Worm (Caenorhabditis elegans) whole organism, L3 larva: ENCODE data around the gene mltn-7.
A peak's percentile ranks its signal among the peaks of the same experiment; 100 is the strongest.

Experiments used
- R02D3.7 ChIP-seq: fragments of 150-350 bp; optimal IDR thresholded peaks from 2 replicates; lab custom pipeline; 2014; ENCODE audit warnings: missing biosample characterization, missing genetic modification characterization
- ZK546.5 ChIP-seq: sonication (generic microtip); optimal IDR thresholded peaks from 2 replicates; lab custom pipeline; 2017; ENCODE audit warnings: missing biosample characterization, missing genetic modification characterization
- aly-2 ChIP-seq: fragments of 150-350 bp; optimal IDR thresholded peaks from 2 replicates; lab custom pipeline; 2014; ENCODE audit warnings: missing biosample characterization, missing genetic modification characterization
- ama-1 ChIP-seq: fragments of 150-350 bp; optimal IDR thresholded peaks from 2 replicates; lab custom pipeline; 2018
- ceh-16 ChIP-seq: sonication (generic microtip); optimal IDR thresholded peaks from 2 replicates; lab custom pipeline; 2017; ENCODE audit warnings: missing biosample characterization, missing genetic modification characterization
- ceh-28 ChIP-seq: fragments of 150-350 bp; optimal IDR thresholded peaks from 2 replicates; lab custom pipeline; 2014; ENCODE audit warnings: missing biosample characterization, missing genetic modification reagents, missing genetic modification characterization
- ceh-82 ChIP-seq: fragments of 150-350 bp; optimal IDR thresholded peaks from 2 replicates; lab custom pipeline; 2014; ENCODE audit warnings: missing biosample characterization, missing genetic modification characterization
- ceh-9 ChIP-seq: sonication (generic microtip); optimal IDR thresholded peaks from 2 replicates; lab custom pipeline; 2018; ENCODE audit warnings: missing biosample characterization, missing genetic modification characterization
- daf-12 ChIP-seq: fragments of 150-350 bp; optimal IDR thresholded peaks from 2 replicates; lab custom pipeline; 2014; ENCODE audit warnings: missing biosample characterization, missing genetic modification reagents, missing genetic modification characterization
- egl-5 ChIP-seq: fragments of 150-350 bp; optimal IDR thresholded peaks from 2 replicates; lab custom pipeline; 2017; ENCODE audit warnings: missing biosample characterization, missing genetic modification reagents, missing genetic modification characterization, inconsistent platforms
- elt-1 ChIP-seq: fragments of 150-350 bp; optimal IDR thresholded peaks from 2 replicates; lab custom pipeline; 2014; ENCODE audit warnings: missing biosample characterization, missing genetic modification characterization
- elt-2 ChIP-seq: sonication (generic microtip); optimal IDR thresholded peaks from 2 replicates; lab custom pipeline; 2016; ENCODE audit warnings: missing genetic modification reagents, mild to moderate bottlenecking, missing genetic modification characterization, missing compliant biosample characterization
- elt-3 ChIP-seq, 3 experiments: fragments of 150-350 bp in 1 of 3; sonication (generic microtip) in 2 of 3; optimal IDR thresholded peaks; 2 replicates in 2 of 3; 4 replicates in 1 of 3; lab custom pipeline; 2014 to 2017; ENCODE audit warnings: missing biosample characterization in 3 of 3, missing genetic modification characterization in 3 of 3
- fkh-10 ChIP-seq: sonication (generic microtip); optimal IDR thresholded peaks from 2 replicates; lab custom pipeline; 2017; ENCODE audit warnings: missing biosample characterization, missing genetic modification reagents, missing genetic modification characterization
- fkh-2 ChIP-seq: fragments of 150-350 bp; optimal IDR thresholded peaks from 2 replicates; lab custom pipeline; 2014; ENCODE audit warnings: missing biosample characterization, missing genetic modification reagents, missing genetic modification characterization
- hmg-11 ChIP-seq: sonication (generic microtip); optimal IDR thresholded peaks from 2 replicates; lab custom pipeline; 2016; ENCODE audit warnings: missing genetic modification characterization, missing compliant biosample characterization
- jun-1 ChIP-seq: fragments of 150-350 bp; optimal IDR thresholded peaks from 2 replicates; lab custom pipeline; 2014; ENCODE audit warnings: missing biosample characterization, missing genetic modification reagents, missing genetic modification characterization
- lin-15B ChIP-seq: fragments of 150-350 bp; optimal IDR thresholded peaks from 2 replicates; lab custom pipeline; 2014; ENCODE audit warnings: missing biosample characterization, missing genetic modification characterization
- lin-39 ChIP-seq: fragments of 150-350 bp; optimal IDR thresholded peaks from 2 replicates; lab custom pipeline; 2018; ENCODE audit warnings: missing biosample characterization, missing genetic modification reagents, missing genetic modification characterization
- lsy-12 ChIP-seq: sonication (generic microtip); optimal IDR thresholded peaks from 2 replicates; lab custom pipeline; 2016; ENCODE audit warnings: mild to moderate bottlenecking, missing genetic modification characterization, missing compliant biosample characterization
- mdl-1 ChIP-seq: fragments of 150-350 bp; optimal IDR thresholded peaks from 2 replicates; lab custom pipeline; 2014; ENCODE audit warnings: missing biosample characterization, missing genetic modification characterization
- mml-1 ChIP-seq: fragments of 150-350 bp; sonication (generic microtip); optimal IDR thresholded peaks from 3 replicates; lab custom pipeline; 2014; ENCODE audit warnings: missing biosample characterization, missing genetic modification characterization
- nfya-1 ChIP-seq: sonication (generic microtip); optimal IDR thresholded peaks from 2 replicates; lab custom pipeline; 2017; ENCODE audit warnings: missing genetic modification characterization, mild to moderate bottlenecking, missing compliant biosample characterization, antibody characterized with exemption, moderate library complexity; ENCODE audit not compliant: insufficient read depth
- nhr-11 ChIP-seq: fragments of 150-350 bp; optimal IDR thresholded peaks from 2 replicates; lab custom pipeline; 2014; ENCODE audit warnings: missing biosample characterization, missing genetic modification characterization
- nhr-12 ChIP-seq: fragments of 150-350 bp; optimal IDR thresholded peaks from 2 replicates; lab custom pipeline; 2014; ENCODE audit warnings: missing biosample characterization, missing genetic modification characterization
- nhr-237 ChIP-seq: fragments of 150-350 bp; optimal IDR thresholded peaks from 2 replicates; lab custom pipeline; 2014; ENCODE audit warnings: missing biosample characterization, missing genetic modification characterization
- nhr-25 ChIP-seq: sonication (generic microtip); optimal IDR thresholded peaks from 2 replicates; lab custom pipeline; 2017; ENCODE audit warnings: missing biosample characterization, missing genetic modification characterization
- nhr-28 ChIP-seq: fragments of 150-350 bp; optimal IDR thresholded peaks from 2 replicates; lab custom pipeline; 2014; ENCODE audit warnings: missing biosample characterization, missing genetic modification characterization
- nhr-76 ChIP-seq: fragments of 150-350 bp; sonication (generic microtip); optimal IDR thresholded peaks from 5 replicates; lab custom pipeline; 2014; ENCODE audit warnings: missing biosample characterization, missing genetic modification characterization
- pha-4 ChIP-seq: fragments of 150-350 bp; optimal IDR thresholded peaks from 2 replicates; lab custom pipeline; 2014; ENCODE audit warnings: missing biosample characterization, missing genetic modification reagents, missing genetic modification characterization
- sea-2 ChIP-seq: fragments of 150-350 bp; sonication (generic microtip); optimal IDR thresholded peaks from 4 replicates; lab custom pipeline; 2014; ENCODE audit warnings: missing biosample characterization, missing genetic modification reagents, missing genetic modification characterization
- skn-1 ChIP-seq: fragments of 150-350 bp; optimal IDR thresholded peaks from 2 replicates; lab custom pipeline; 2014; ENCODE audit warnings: missing biosample characterization, missing genetic modification characterization
- snpc-4 ChIP-seq: fragments of 150-350 bp; optimal IDR thresholded peaks from 2 replicates; lab custom pipeline; 2014; ENCODE audit warnings: missing biosample characterization, missing genetic modification characterization
- tbx-2 ChIP-seq: sonication (generic microtip); optimal IDR thresholded peaks from 2 replicates; lab custom pipeline; 2016; ENCODE audit warnings: mild to moderate bottlenecking, missing genetic modification characterization, missing compliant biosample characterization
- zag-1 ChIP-seq: fragments of 150-350 bp; optimal IDR thresholded peaks from 2 replicates; lab custom pipeline; 2014; ENCODE audit warnings: missing biosample characterization, missing genetic modification characterization

mltn-7 gene

ce11 chrV:350822-351221 lies 19.3 kb upstream of the mltn-7 start:
- TF ChIP-seq nfya-1 (peak; percentile 76), jun-1 (no peak)

ce11 chrV:351787-352186 lies 18.3 kb upstream of the mltn-7 start:
- TF ChIP-seq nhr-76 (tag; lab: Kevin White, UChicago) (no peak), pha-4 (tag; lab: Kevin White, UChicago) (no peak), lin-39 (tag; lab: Kevin White, UChicago) (no peak), hmg-11 (tag; lab: Kevin White, UChicago) (no peak), nhr-11 (tag; lab: Kevin White, UChicago) (no peak), ceh-16 (tag; lab: Kevin White, UChicago) (no peak), ceh-9 (tag; lab: Kevin White, UChicago) (no peak), R02D3.7 (no peak), elt-2 (no peak), nfya-1 (no peak), mdl-1 (tag; lab: Kevin White, UChicago) (no peak), nhr-237 (no peak), fkh-10 (GFP tag; lab: Kevin White, UChicago) (no peak), jun-1 (no peak)

- no peak for TF ChIP-seq nhr-76 (tag; lab: Kevin White, UChicago)
- TF ChIP-seq nfya-1 = peak; percentile 93
- no peak for TF ChIP-seq nhr-11 (tag; lab: Kevin White, UChicago)
- TF ChIP-seq lin-39 (tag; lab: Kevin White, UChicago) = no peak
- TF ChIP-seq ceh-82 = no peak
- no peak for TF ChIP-seq nhr-25 (tag; lab: Kevin White, UChicago)
These were observed 13.0 kb upstream of the mltn-7 start for ce11 chrV:356959-357702.

ce11 chrV:358473-358872 lies 11.7 kb upstream of the mltn-7 start:
- TF ChIP-seq lin-15B (tag; lab: Kevin White, UChicago) = no peak
- no peak for TF ChIP-seq egl-5 (tag; lab: Kevin White, UChicago)
- TF ChIP-seq hmg-11 (tag; lab: Kevin White, UChicago) = no peak
- TF ChIP-seq ZK546.5 (tag; lab: Kevin White, UChicago) = no peak
- TF ChIP-seq nhr-28 = no peak
- TF ChIP-seq elt-1 = no peak
- TF ChIP-seq daf-12 (tag; lab: Kevin White, UChicago) = no peak
- no peak for TF ChIP-seq nhr-12 (tag; lab: Kevin White, UChicago)

- no peak for TF ChIP-seq fkh-2 (tag; lab: Kevin White, UChicago)
- no peak for TF ChIP-seq egl-5 (tag; lab: Kevin White, UChicago)
- no peak for TF ChIP-seq zag-1 (tag; lab: Kevin White, UChicago)
- peak; percentile 1 for TF ChIP-seq ama-1
- TF ChIP-seq mml-1 (tag; lab: Kevin White, UChicago) = no peak
- no peak for TF ChIP-seq lsy-12
- TF ChIP-seq, all 47 proteins: peak for 1
These were observed 10.7 kb upstream of the mltn-7 start, which contains the start of gene T22H9.1 for ce11 chrV:359466-359865. Gene T22H9.1 (plus strand): TSS chrV:359766.

- TF ChIP-seq ceh-28 (tag; lab: Kevin White, UChicago) (no peak), fkh-2 (tag; lab: Kevin White, UChicago) (no peak), elt-3 (tag; optimal IDR thresholded peaks at IDR 0.05; lab: Kevin White, UChicago) (no peak), pha-4 (tag; lab: Kevin White, UChicago) (no peak), nhr-237 (no peak), nhr-11 (tag; lab: Kevin White, UChicago) (no peak), sea-2 (no peak), mml-1 (tag; lab: Kevin White, UChicago) (no peak), ZK546.5 (tag; lab: Kevin White, UChicago) (no peak), tbx-2 (tag; lab: Kevin White, UChicago) (no peak), ama-1 (no peak), daf-12 (tag; lab: Kevin White, UChicago) (no peak), snpc-4 (no peak), aly-2 (tag; lab: Kevin White, UChicago) (no peak), nhr-25 (tag; lab: Kevin White, UChicago) (no peak), skn-1 (no peak)
These were observed 10.1 kb upstream of the mltn-7 start for ce11 chrV:360068-360467.
